Fruit fly (Drosophila melanogaster): ENCODE data around the gene Tg.

DNA sequence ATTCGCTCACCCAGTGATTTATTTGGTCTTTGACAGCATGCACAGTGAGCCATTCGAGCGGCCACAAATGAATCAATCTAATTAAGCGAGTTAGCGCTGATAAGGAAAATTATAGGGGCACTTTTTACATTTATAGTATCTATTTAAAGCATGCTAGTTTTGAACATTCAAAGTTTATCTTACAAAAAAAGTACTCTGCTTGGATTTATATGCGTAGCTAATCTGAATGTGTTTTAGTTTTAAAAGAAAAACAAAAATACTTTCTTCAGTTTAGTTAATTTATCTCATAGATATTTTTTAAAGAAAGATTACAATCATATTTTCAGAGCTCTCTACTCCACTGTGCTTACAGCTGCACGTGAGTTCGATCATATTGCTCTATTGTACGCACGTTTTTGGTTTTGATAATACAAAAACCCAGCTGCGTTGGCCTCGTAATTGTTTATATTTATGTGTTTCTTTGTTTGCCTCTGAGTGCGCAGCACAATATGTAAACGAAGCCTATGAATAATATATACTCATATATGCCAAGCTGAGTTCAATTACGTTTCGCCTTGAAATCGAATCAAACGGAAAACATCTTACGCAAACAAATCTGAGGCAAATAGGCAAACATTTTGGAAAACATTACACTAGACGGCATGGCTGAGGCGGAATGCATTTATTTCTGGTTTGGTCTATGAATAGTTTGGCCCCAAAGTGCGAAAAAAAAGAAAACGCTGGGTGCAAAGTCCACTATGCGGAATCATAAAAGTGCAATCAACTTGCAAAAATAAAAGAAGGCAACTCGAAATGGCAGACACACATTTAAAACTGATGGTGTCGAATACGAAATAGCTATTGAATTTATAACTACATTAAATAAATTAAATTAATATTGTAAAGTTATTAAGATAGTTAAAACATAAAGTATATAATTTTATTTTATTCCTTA, 9.2 kb upstream of the Tg start:
- TF ChIP-seq CG8478 (optimal IDR thresholded peaks at IDR 0.05) = no peak
- no peak for TF ChIP-seq CTCF (optimal IDR thresholded peaks at IDR 0.05)

All from S2 (cell line).